Fruit fly (Drosophila melanogaster): ENCODE data around the gene Npl4.
A peak's percentile ranks its signal among the peaks of the same experiment; 100 is the strongest.

Npl4 gene

dm6 chr3R:25646882-25647518 is 22.5 kb upstream of the Npl4 start (continued):
- TF ChIP-seq CG10543 (GFP tag; optimal IDR thresholded peaks at IDR 0.05) (peak; percentile 96), nom (GFP tag; optimal IDR thresholded peaks at IDR 0.05) (peak; percentile 27), ham (GFP tag; IDR thresholded peaks at IDR 0.05) (peak; percentile 82), trh (GFP tag; optimal IDR thresholded peaks at IDR 0.05) (peak; percentile 79), CG10209 (GFP tag; optimal IDR thresholded peaks at IDR 0.05) (peak; percentile 91), Sry-δ (GFP tag; optimal IDR thresholded peaks at IDR 0.05) (peak; percentile 99), vvl (GFP tag; IDR thresholded peaks at IDR 0.05) (peak; percentile 91), pros (GFP tag; optimal IDR thresholded peaks at IDR 0.05) (peak; percentile 34), Ets97D (GFP tag; optimal IDR thresholded peaks at IDR 0.05) (peak; percentile 98), CG2889 (GFP tag; IDR thresholded peaks at IDR 0.05) (peak; percentile 86), knrl (GFP tag; IDR thresholded peaks at IDR 0.05; ENCODE audit: partially characterized antibody) (peak; percentile 95), dimm (GFP tag; IDR thresholded peaks at IDR 0.05) (peak; percentile 77), Optix (GFP tag; IDR thresholded peaks at IDR 0.05) (peak; percentile 93), Scr (GFP tag; IDR thresholded peaks at IDR 0.05; ENCODE audit: partially characterized antibody) (peak; percentile 96), chm (GFP tag; IDR thresholded peaks at IDR 0.05) (peak; percentile 78), CG17385 (GFP tag; optimal IDR thresholded peaks at IDR 0.05) (peak; percentile 85), Dref (GFP tag; IDR thresholded peaks at IDR 0.05) (peak; percentile 47), Meics (GFP tag; optimal IDR thresholded peaks at IDR 0.05) (peak; percentile 92), ara (GFP tag; IDR thresholded peaks at IDR 0.05) (peak; percentile 85), CG5953 (GFP tag; IDR thresholded peaks at IDR 0.05) (peak; percentile 83), CG6175 (GFP tag; IDR thresholded peaks at IDR 0.05) (peak; percentile 83), Doc3 (GFP tag; IDR thresholded peaks at IDR 0.05; ENCODE audit: partially characterized antibody) (peak; percentile 96), Dll (GFP tag; IDR thresholded peaks at IDR 0.05; ENCODE audit: partially characterized antibody) (peak; percentile 97), Taf1 (GFP tag; IDR thresholded peaks at IDR 0.05) (peak; percentile 75; the same call in 1 of the 2 replicates), da (GFP tag; optimal IDR thresholded peaks at IDR 0.05) (peak; percentile 91), CG11560 (tag; IDR thresholded peaks at IDR 0.05) (peak; percentile 85), Rfx (GFP tag; IDR thresholded peaks at IDR 0.05) (peak; percentile 94), Ada2b (GFP tag; IDR thresholded peaks at IDR 0.05) (peak; percentile 86), CG10565 (GFP tag; optimal IDR thresholded peaks at IDR 0.05) (peak; percentile 49), Side (GFP tag; optimal IDR thresholded peaks at IDR 0.05) (peak; percentile 96), repo (GFP tag; optimal IDR thresholded peaks at IDR 0.05) (peak; percentile 90), CG34224 (GFP tag; IDR thresholded peaks at IDR 0.05; ENCODE audit: partially characterized antibody) (peak; percentile 86), CG9727 (GFP tag; optimal IDR thresholded peaks at IDR 0.05) (peak; percentile 92), en (GFP tag; optimal IDR thresholded peaks at IDR 0.05) (peak; percentile 83), CG12659 (GFP tag; optimal IDR thresholded peaks at IDR 0.05) (peak; percentile 95), pnt (GFP tag; optimal IDR thresholded peaks at IDR 0.05) (peak; percentile 96), Hr51 (GFP tag; optimal IDR thresholded peaks at IDR 0.05) (peak; percentile 87 to 97), tio (GFP tag; optimal IDR thresholded peaks at IDR 0.05) (peak; percentile 86), ind (GFP tag; optimal IDR thresholded peaks at IDR 0.05) (peak; percentile 96), CG7963 (GFP tag; IDR thresholded peaks at IDR 0.05; ENCODE audit: partially characterized antibody) (peak; percentile 63; the same call in 2 of the 3 replicates), CG31365 (tag; optimal IDR thresholded peaks at IDR 0.05) (peak; percentile 61), MTF-1 (GFP tag; optimal IDR thresholded peaks at IDR 0.05; ENCODE audit: borderline replicate concordance) (peak; percentile 73), CG30403 (GFP tag; optimal IDR thresholded peaks at IDR 0.05) (peak; percentile 97), Gug (GFP tag; IDR thresholded peaks at IDR 0.05) (peak; percentile 96), CG3163 (GFP tag; optimal IDR thresholded peaks at IDR 0.05) (peak; percentile 86), inv (GFP tag; IDR thresholded peaks at IDR 0.05; ENCODE audit: partially characterized antibody) (peak; percentile 91), az2 (GFP tag; optimal IDR thresholded peaks at IDR 0.05) (peak; percentile 90), sima (GFP tag; optimal IDR thresholded peaks at IDR 0.05) (peak; percentile 63), Kr (GFP tag; optimal IDR thresholded peaks at IDR 0.05) (peak; percentile 74)
